Worm (Caenorhabditis elegans) whole organism, mixed stage, embryonic: ENCODE data around the gene C05B5.8.

Experiments
- hlh-1 ChIP-seq: fragments of 150-350 bp; optimal IDR thresholded peaks from 2 replicates; lab custom pipeline; 2014; ENCODE audit warnings: missing biosample characterization, missing genetic modification reagents, missing genetic modification characterization
- lin-13 ChIP-seq: fragments of 150-350 bp; optimal IDR thresholded peaks from 2 replicates; lab custom pipeline; 2014; ENCODE audit warnings: missing biosample characterization, missing genetic modification characterization
- mab-5 ChIP-seq: fragments of 150-350 bp; optimal IDR thresholded peaks from 2 replicates; lab custom pipeline; 2014; ENCODE audit warnings: missing biosample characterization, missing genetic modification characterization
- snpc-4 ChIP-seq: fragments of 150-350 bp; optimal IDR thresholded peaks from 2 replicates; lab custom pipeline; 2014; ENCODE audit warnings: missing biosample characterization, missing genetic modification characterization

ce11 chrIII:10012136-10012535 lies 5.6 kb upstream of the C05B5.8 start, which contains the start of gene C05B5.16:
- TF ChIP-seq hlh-1 (tag; lab: Kevin White, UChicago) (no peak), snpc-4 (tag; lab: Kevin White, UChicago) (no peak), lin-13 (tag; lab: Kevin White, UChicago) (no peak), mab-5 (no peak)
